Worm (Caenorhabditis elegans): Measurements from ENCODE around the gene pdtf-1.

DNA sequence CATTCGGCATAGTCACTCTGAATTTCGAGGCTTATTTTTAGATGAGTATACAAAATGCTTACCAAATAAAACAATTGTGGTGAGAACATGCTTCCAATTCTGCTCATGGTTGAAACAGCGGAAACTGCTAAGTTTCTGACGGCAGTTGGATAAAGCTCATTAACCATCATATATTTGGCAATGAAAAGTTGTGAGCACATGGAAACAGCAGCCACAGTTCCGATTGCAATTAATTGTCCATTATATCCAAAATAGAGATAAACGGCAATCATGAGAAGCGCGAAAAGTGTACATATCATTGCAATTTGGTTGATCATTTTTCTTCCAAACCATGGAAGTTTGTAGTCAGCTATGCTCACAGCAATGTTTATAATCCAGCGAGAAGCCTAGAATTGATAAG, 28.3 kb downstream of the pdtf-1 start:
- TF ChIP-seq lin-15B (tag; optimal IDR thresholded peaks at IDR 0.05) (no peak), nhr-76 (tag; optimal IDR thresholded peaks at IDR 0.05) (no peak), mdl-1 (tag; optimal IDR thresholded peaks at IDR 0.05) (no peak), pqm-1 (tag; optimal IDR thresholded peaks at IDR 0.05) (no peak), snpc-4 (tag; optimal IDR thresholded peaks at IDR 0.05) (no peak), nhr-11 (tag; optimal IDR thresholded peaks at IDR 0.05) (no peak)

All from whole organism, L4 larva.